Fruit fly (Drosophila melanogaster): ENCODE data around the gene dmGlut.

DNA sequence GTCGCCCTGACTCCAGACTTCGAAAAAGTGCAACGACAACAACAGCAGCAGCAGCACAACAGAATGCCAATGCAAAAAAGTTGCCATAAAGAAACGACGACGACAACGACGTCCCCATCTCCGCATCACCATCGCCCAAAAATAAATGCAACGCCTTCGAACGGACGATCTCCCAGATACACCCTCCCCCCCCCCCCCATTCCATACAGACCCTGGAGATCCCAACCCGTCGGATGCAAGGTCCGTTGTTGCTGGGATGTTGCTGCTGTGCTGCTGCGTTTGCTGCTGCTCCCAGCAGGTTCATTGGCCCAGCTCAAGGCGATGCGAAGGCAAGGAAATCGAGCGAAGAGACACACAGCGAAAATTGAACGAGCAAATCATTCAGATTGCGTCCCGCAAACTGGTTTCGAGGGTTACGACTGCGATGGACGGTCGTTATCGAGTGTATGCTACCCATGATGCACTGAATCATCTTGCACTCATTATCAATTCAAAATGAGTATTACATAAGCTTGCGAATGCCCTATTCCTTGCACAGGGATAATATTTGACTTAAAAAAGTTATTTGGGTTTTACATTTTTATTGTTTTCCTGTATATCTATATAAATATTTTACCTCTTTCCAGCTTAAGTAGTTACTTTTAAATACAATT lies 13.4 kb upstream of the dmGlut start:
- TF ChIP-seq CG34367 (tag; optimal IDR thresholded peaks at IDR 0.05) (peak; percentile 29), rn (GFP tag; IDR thresholded peaks at IDR 0.05) (no peak), fd96Ca (GFP tag; IDR thresholded peaks at IDR 0.05) (peak; percentile 67; the same call in 2 of the 3 replicates), CG13204 (GFP tag; optimal IDR thresholded peaks at IDR 0.05) (peak; percentile 98), D1 (tag; optimal IDR thresholded peaks at IDR 0.05) (no peak), Ets98B (GFP tag; IDR thresholded peaks at IDR 0.05) (no peak), EcR (GFP tag; optimal IDR thresholded peaks at IDR 0.05) (peak; percentile 100), CG14655 (GFP tag; optimal IDR thresholded peaks at IDR 0.05) (no peak), CG32121 (GFP tag; IDR thresholded peaks at IDR 0.05) (no peak; the same call in 1 of the 2 replicates)

Data from whole organism, pupa.